Worm (Caenorhabditis elegans) whole organism, L1 larva: ENCODE data around the gene C49A9.10.

ENCODE experiments used
- C04F5.9 ChIP-seq: sonication (generic microtip); optimal IDR thresholded peaks from 2 replicates; lab custom pipeline; 2016; ENCODE audit warnings: missing genetic modification characterization, missing compliant biosample characterization
- aly-2 ChIP-seq: fragments of 150-350 bp; optimal IDR thresholded peaks from 2 replicates; lab custom pipeline; 2014; ENCODE audit warnings: missing biosample characterization, missing genetic modification characterization
- ceh-82 ChIP-seq, 3 experiments: fragments of 150-350 bp in 1 of 3; sonication (generic microtip) in 2 of 3; optimal IDR thresholded peaks; 2 replicates each; lab custom pipeline; 2014 to 2017; ENCODE audit warnings: missing biosample characterization in 3 of 3, missing genetic modification characterization in 3 of 3
- efl-1 ChIP-seq, 4 experiments: fragments of 150-350 bp; optimal IDR thresholded peaks in 3 of 4; peaks in 1 of 4; 1 replicate in 1 of 4; 2 replicates in 3 of 4; lab custom pipeline; 2014; ENCODE audit warnings: missing biosample characterization in 2 of 4, missing genetic modification characterization in 2 of 4, missing genetic modification reagents in 2 of 4
- hpl-2 ChIP-seq: fragments of 150-350 bp; optimal IDR thresholded peaks from 2 replicates; lab custom pipeline; 2014; ENCODE audit warnings: missing biosample characterization, missing genetic modification reagents, missing genetic modification characterization
- lin-13 ChIP-seq: fragments of 150-350 bp; optimal IDR thresholded peaks from 2 replicates; lab custom pipeline; 2014; ENCODE audit warnings: missing biosample characterization, missing genetic modification reagents, missing genetic modification characterization
- lin-35 ChIP-seq, 2 experiments: fragments of 150-350 bp; optimal IDR thresholded peaks; 2 replicates each; lab custom pipeline; 2014; ENCODE audit warnings: missing biosample characterization in 2 of 2, missing genetic modification characterization in 2 of 2, missing genetic modification reagents in 2 of 2
- lin-39 ChIP-seq: fragments of 150-350 bp; optimal IDR thresholded peaks from 2 replicates; lab custom pipeline; 2014; ENCODE audit warnings: missing biosample characterization, missing genetic modification reagents, missing genetic modification characterization
- mab-9 ChIP-seq: fragments of 200-800 bp; sonication (Bioruptor generic); IDR thresholded peaks from 2 replicates; pipeline ENCODE4 v1.3.6; 2022; ENCODE audit warnings: missing genetic modification reagents, missing genetic modification characterization, missing compliant biosample characterization
- mdl-1 ChIP-seq, 2 experiments: fragments of 150-350 bp; optimal IDR thresholded peaks; 2 replicates each; lab custom pipeline; 2014 to 2017; ENCODE audit warnings: missing biosample characterization in 2 of 2, missing genetic modification characterization in 2 of 2, inconsistent platforms in 1 of 2
- pqm-1 ChIP-seq: sonication (generic microtip); optimal IDR thresholded peaks from 3 replicates; lab custom pipeline; 2017; ENCODE audit warnings: missing biosample characterization, missing genetic modification characterization
- tlp-1 ChIP-seq: fragments of 150-350 bp; optimal IDR thresholded peaks from 2 replicates; lab custom pipeline; 2014; ENCODE audit warnings: missing biosample characterization, missing genetic modification characterization
- ztf-4 ChIP-seq: fragments of 150-350 bp; optimal IDR thresholded peaks from 2 replicates; lab custom pipeline; 2014; ENCODE audit warnings: missing biosample characterization, missing genetic modification characterization

- no peak for TF ChIP-seq ceh-82 (tag; optimal IDR thresholded peaks at IDR 0.05; lab: Kevin White, UChicago)
- TF ChIP-seq C04F5.9 (tag; lab: Kevin White, UChicago): no peak
- TF ChIP-seq tlp-1 (tag; lab: Kevin White, UChicago): no peak
- no peak for TF ChIP-seq mab-9
- TF ChIP-seq efl-1 (optimal IDR thresholded peaks at IDR 0.05; lab: Kevin White, UChicago): no peak
- TF ChIP-seq efl-1 (GFP tag; optimal IDR thresholded peaks at IDR 0.05 in 1 of 2; lab: Kevin White, UChicago): no peak
- TF ChIP-seq mdl-1 (tag; optimal IDR thresholded peaks at IDR 0.05; lab: Kevin White, UChicago): no peak
- no peak for TF ChIP-seq pqm-1
- no peak for TF ChIP-seq lin-13
- TF ChIP-seq hpl-2: no peak
- no peak for TF ChIP-seq aly-2 (tag; lab: Kevin White, UChicago)
- TF ChIP-seq ztf-4 (tag; lab: Kevin White, UChicago): no peak
- no peak for TF ChIP-seq lin-39 (tag; lab: Kevin White, UChicago)
- no peak for TF ChIP-seq lin-35 (GFP tag; optimal IDR thresholded peaks at IDR 0.05; lab: Kevin White, UChicago)
These were observed 20.6 kb downstream of the C49A9.10 start, which contains the start of gene asp-9 for ce11 chrIV:6185578-6185977.
